Worm (Caenorhabditis elegans) whole organism, L1 larva: ENCODE results near the gene elp-1.

ENCODE experiments used
- blmp-1 ChIP-seq: fragments of 150-350 bp; optimal IDR thresholded peaks from 2 replicates; lab custom pipeline; 2014; ENCODE audit warnings: missing biosample characterization, missing genetic modification characterization
- ceh-8 ChIP-seq: fragments of 200-800 bp; sonication (Bioruptor generic); optimal IDR thresholded peaks from 2 replicates; lab custom pipeline; 2018; ENCODE audit warnings: mild to moderate bottlenecking, missing genetic modification characterization, moderate library complexity, missing compliant biosample characterization
- ceh-88 ChIP-seq: fragments of 200-800 bp; sonication (Bioruptor generic); IDR thresholded peaks from 2 replicates; pipeline ENCODE4 v1.3.6; 2022; ENCODE audit warnings: missing genetic modification characterization, missing compliant biosample characterization
- elt-2 ChIP-seq: sonication (generic microtip); optimal IDR thresholded peaks from 2 replicates; lab custom pipeline; 2016; ENCODE audit warnings: missing genetic modification characterization, mild to moderate bottlenecking, inconsistent platforms, missing compliant biosample characterization, missing genetic modification reagents
- elt-3 ChIP-seq, 6 experiments: fragments of 150-350 bp in 1 of 6; sonication (generic microtip); optimal IDR thresholded peaks; 2 replicates each; lab custom pipeline; 2017 to 2018; ENCODE audit warnings: missing biosample characterization in 6 of 6, missing genetic modification characterization in 6 of 6, inconsistent platforms in 1 of 6
- ets-5 ChIP-seq: fragments of 200-800 bp; sonication (Bioruptor generic); IDR thresholded peaks from 2 replicates; pipeline ENCODE4 v1.3.6; 2022; ENCODE audit warnings: missing genetic modification characterization, missing compliant biosample characterization
- mef-2 ChIP-seq: fragments of 150-350 bp; optimal IDR thresholded peaks from 2 replicates; lab custom pipeline; 2014; ENCODE audit warnings: missing biosample characterization, missing genetic modification characterization
- nhr-28 ChIP-seq: fragments of 150-350 bp; optimal IDR thresholded peaks from 2 replicates; lab custom pipeline; 2014; ENCODE audit warnings: missing biosample characterization, missing genetic modification characterization
- nhr-76 ChIP-seq: sonication (generic microtip); optimal IDR thresholded peaks from 2 replicates; lab custom pipeline; 2017; ENCODE audit warnings: missing biosample characterization, missing genetic modification characterization
- snpc-4 ChIP-seq: fragments of 150-350 bp; optimal IDR thresholded peaks from 2 replicates; lab custom pipeline; 2014; ENCODE audit warnings: missing biosample characterization, missing genetic modification characterization
- sup-37 ChIP-seq: fragments of 200-800 bp; sonication (Bioruptor generic); optimal IDR thresholded peaks from 2 replicates; lab custom pipeline; 2018; ENCODE audit warnings: mild to moderate bottlenecking, missing genetic modification characterization, missing compliant biosample characterization

DNA sequence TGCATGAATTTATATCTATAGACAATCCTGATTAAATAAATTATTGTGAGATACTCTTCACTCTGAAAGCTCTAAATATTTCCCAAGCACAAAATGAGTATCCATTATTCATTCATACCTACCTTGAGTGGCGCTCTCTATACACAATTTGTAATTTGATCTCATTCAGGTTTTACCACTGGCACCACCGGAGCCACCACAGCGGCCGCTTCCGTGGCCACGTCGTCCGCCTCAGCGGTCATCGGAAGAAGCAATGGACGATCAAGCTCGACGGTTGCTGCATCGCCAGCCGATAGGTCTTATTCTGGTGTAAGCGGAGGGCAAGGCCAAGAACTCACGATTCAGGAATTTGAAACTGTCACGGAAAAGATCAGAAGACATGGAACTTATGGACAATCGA lies 12.7 kb downstream of the elp-1 start:
- TF ChIP-seq snpc-4 (tag; lab: Kevin White, UChicago) (no peak), nhr-76 (tag; lab: Kevin White, UChicago) (no peak), sup-37 (GFP tag; lab: Kevin White, UChicago) (no peak), mef-2 (tag; lab: Kevin White, UChicago) (no peak), ceh-8 (no peak), ceh-88 (GFP tag; lab: Robert Waterston, UW) (no peak), blmp-1 (tag; lab: Kevin White, UChicago) (no peak), ets-5 (GFP tag; lab: Robert Waterston, UW) (no peak), elt-2 (tag; lab: Kevin White, UChicago) (no peak), elt-3 (tag; optimal IDR thresholded peaks at IDR 0.05; lab: Kevin White, UChicago) (no peak), nhr-28 (no peak)
